Fruit fly (Drosophila melanogaster) whole organism, embryonic: ENCODE data around the gene CG3862.
A peak's percentile ranks its signal among the peaks of the same experiment; 100 is the strongest.

Source experiments
- Abd-B ChIP-seq: fragments of 200-800 bp; sonication (Bioruptor generic); optimal IDR thresholded peaks from 2 replicates; lab custom pipeline; 2018; ENCODE audit warnings: missing biosample characterization, mild to moderate bottlenecking, missing genetic modification characterization, moderate library complexity
- Aef1 ChIP-seq: fragments of 200-800 bp; sonication (Bioruptor generic); IDR thresholded peaks from 3 replicates; pipeline ENCODE4 v1.3.6; 2022; ENCODE audit warnings: missing biosample characterization, missing genetic modification characterization
- Atf-2 ChIP-seq: fragments of 200-800 bp; sonication (Bioruptor generic); optimal IDR thresholded peaks from 2 replicates; lab custom pipeline; 2016; ENCODE audit warnings: missing biosample characterization, missing genetic modification characterization
- Awh ChIP-seq: fragments of 200-800 bp; sonication (Bioruptor generic); IDR thresholded peaks from 2 replicates; pipeline ENCODE4, ENCODE4 v1.3.6; 2022; ENCODE audit warnings: missing biosample characterization, missing genetic modification characterization
- CG1024 ChIP-seq: fragments of 200-800 bp; sonication (Bioruptor generic); IDR thresholded peaks from 2 replicates; pipeline ENCODE4 v1.3.6; 2022; ENCODE audit warnings: missing biosample characterization, missing genetic modification characterization
- CG10267 ChIP-seq: fragments of 200-800 bp; sonication (Bioruptor generic); optimal IDR thresholded peaks from 2 replicates; lab custom pipeline; 2018; ENCODE audit warnings: missing biosample characterization, mild to moderate bottlenecking, missing genetic modification characterization, moderate library complexity
- CG11560 ChIP-seq: fragments of 200-800 bp; sonication (Bioruptor generic); IDR thresholded peaks from 3 replicates; pipeline ENCODE4 v1.3.6; 2022; ENCODE audit warnings: missing biosample characterization, missing genetic modification characterization
- CG12299 ChIP-seq: fragments of 200-800 bp; sonication (Bioruptor generic); optimal IDR thresholded peaks from 2 replicates; lab custom pipeline; 2018; ENCODE audit warnings: missing biosample characterization, mild to moderate bottlenecking, missing genetic modification characterization
- CG15073 ChIP-seq: fragments of 200-800 bp; sonication (Bioruptor generic); optimal IDR thresholded peaks from 2 replicates; lab custom pipeline; 2016; ENCODE audit warnings: missing biosample characterization, missing genetic modification characterization
- CG16863 ChIP-seq: fragments of 200-800 bp; sonication (Bioruptor generic); optimal IDR thresholded peaks from 3 replicates; lab custom pipeline; 2016; ENCODE audit warnings: missing biosample characterization, missing genetic modification characterization
- CG17186 ChIP-seq: fragments of 200-800 bp; sonication (Bioruptor generic); optimal IDR thresholded peaks from 3 replicates; lab custom pipeline; 2017; ENCODE audit warnings: missing biosample characterization, missing genetic modification reagents, missing genetic modification characterization
- CG17829 ChIP-seq: fragments of 200-800 bp; optimal IDR thresholded peaks from 2 replicates; lab custom pipeline; 2019; ENCODE audit warnings: missing biosample characterization, mild to moderate bottlenecking, missing genetic modification characterization, moderate library complexity
- CG30403 ChIP-seq: fragments of 200-800 bp; sonication (Bioruptor generic); optimal IDR thresholded peaks from 3 replicates; lab custom pipeline; 2016; ENCODE audit warnings: missing biosample characterization, missing genetic modification characterization
- CG31365 ChIP-seq: fragments of 200-800 bp; sonication (Bioruptor generic); optimal IDR thresholded peaks from 2 replicates; lab custom pipeline; 2018; ENCODE audit warnings: missing biosample characterization, mild to moderate bottlenecking, missing genetic modification characterization
- CG31388 ChIP-seq: fragments of 200-800 bp; sonication (Bioruptor generic); optimal IDR thresholded peaks from 2 replicates; lab custom pipeline; 2016; ENCODE audit warnings: missing biosample characterization, missing genetic modification characterization
- CG3163 ChIP-seq: fragments of 200-800 bp; sonication (Bioruptor generic); optimal IDR thresholded peaks from 3 replicates; lab custom pipeline; 2016; ENCODE audit warnings: missing biosample characterization, missing genetic modification characterization
- CG4707 ChIP-seq: fragments of 200-800 bp; sonication (Bioruptor generic); optimal IDR thresholded peaks from 2 replicates; lab custom pipeline; 2018; ENCODE audit warnings: missing biosample characterization, mild to moderate bottlenecking, missing genetic modification characterization, moderate library complexity
- CG4820 ChIP-seq: fragments of 200-800 bp; sonication (Bioruptor generic); optimal IDR thresholded peaks from 3 replicates; lab custom pipeline; 2016; ENCODE audit warnings: missing biosample characterization, missing genetic modification characterization
- CG5180 ChIP-seq: fragments of 200-800 bp; sonication (Bioruptor generic); optimal IDR thresholded peaks from 3 replicates; lab custom pipeline; 2017; ENCODE audit warnings: missing biosample characterization, missing genetic modification characterization, mild to moderate bottlenecking, moderate library complexity, missing genetic modification reagents
- CG6689 ChIP-seq: fragments of 200-800 bp; sonication (Bioruptor generic); IDR thresholded peaks from 2 replicates; pipeline ENCODE4 v1.3.6; 2022; ENCODE audit warnings: missing biosample characterization, missing genetic modification characterization
- CG6791 ChIP-seq: fragments of 200-800 bp; sonication (Bioruptor generic); IDR thresholded peaks from 3 replicates; pipeline ENCODE4 v1.3.6; 2022; ENCODE audit warnings: missing biosample characterization, missing genetic modification characterization; ENCODE audit not compliant: partially characterized antibody
- CG8359 ChIP-seq: fragments of 200-800 bp; sonication (Bioruptor generic); optimal IDR thresholded peaks from 2 replicates; lab custom pipeline; 2017; ENCODE audit warnings: missing biosample characterization, mild to moderate bottlenecking, missing genetic modification characterization, borderline replicate concordance
- CHES-1-like ChIP-seq: fragments of 200-800 bp; sonication (Bioruptor generic); optimal IDR thresholded peaks from 2 replicates; lab custom pipeline; 2016; ENCODE audit warnings: missing biosample characterization, missing genetic modification characterization
- Camta ChIP-seq: fragments of 200-800 bp; sonication (Bioruptor generic); optimal IDR thresholded peaks from 2 replicates; lab custom pipeline; 2016; ENCODE audit warnings: missing biosample characterization, missing genetic modification characterization
- Chrac-16 ChIP-seq: fragments of 200-800 bp; sonication (Bioruptor generic); optimal IDR thresholded peaks from 3 replicates; lab custom pipeline; 2016; ENCODE audit warnings: missing biosample characterization, missing genetic modification characterization
- Dll ChIP-seq: fragments of 200-800 bp; sonication (Bioruptor generic); IDR thresholded peaks from 4 replicates; pipeline ENCODE4 v1.3.6; 2022; ENCODE audit warnings: missing biosample characterization, missing genetic modification characterization; ENCODE audit not compliant: partially characterized antibody
- Fer3 ChIP-seq: fragments of 200-800 bp; sonication (Bioruptor generic); optimal IDR thresholded peaks from 2 replicates; lab custom pipeline; 2018; ENCODE audit warnings: missing biosample characterization, mild to moderate bottlenecking, missing genetic modification characterization, moderate library complexity
- GATAe ChIP-seq: fragments of 200-800 bp; sonication (Bioruptor generic); conservative IDR thresholded peaks from 2 replicates; pipeline ENCODE4 v1.3.6; 2022; ENCODE audit warnings: missing biosample characterization, missing genetic modification characterization
- HLH4C ChIP-seq: fragments of 200-800 bp; sonication (Bioruptor generic); IDR thresholded peaks from 3 replicates; pipeline ENCODE4 v1.3.6; 2022; ENCODE audit warnings: missing biosample characterization, missing genetic modification characterization; ENCODE audit not compliant: partially characterized antibody
- Lhr ChIP-seq: fragments of 200-800 bp; sonication (Bioruptor generic); optimal IDR thresholded peaks from 3 replicates; lab custom pipeline; 2017; ENCODE audit warnings: mild to moderate bottlenecking, missing biosample characterization, missing genetic modification reagents, missing genetic modification characterization
- Lpt ChIP-seq: fragments of >200 bp; optimal IDR thresholded peaks from 2 replicates; lab custom pipeline; 2018; ENCODE audit warnings: missing biosample characterization, missing genetic modification characterization
- Mes4 ChIP-seq: fragments of 200-800 bp; sonication (Bioruptor generic); optimal IDR thresholded peaks from 2 replicates; lab custom pipeline; 2016; ENCODE audit warnings: missing biosample characterization, missing genetic modification characterization
- Myb ChIP-seq: fragments of 200-800 bp; sonication (Bioruptor generic); optimal IDR thresholded peaks from 2 replicates; lab custom pipeline; 2016; ENCODE audit warnings: missing biosample characterization, missing genetic modification characterization
- Pdp1 ChIP-seq, 2 experiments: fragments of 200-800 bp; sonication (Bioruptor generic); optimal IDR thresholded peaks; 3 replicates each; lab custom pipeline; 2016; ENCODE audit warnings: missing biosample characterization in 2 of 2, missing genetic modification characterization in 2 of 2, mild to moderate bottlenecking in 1 of 2, moderate library complexity in 1 of 2
- Rfx ChIP-seq: fragments of 200-800 bp; sonication (Bioruptor generic); IDR thresholded peaks from 2 replicates; pipeline ENCODE4 v1.3.6; 2022; ENCODE audit warnings: missing biosample characterization, missing genetic modification characterization
- al ChIP-seq: fragments of 200-800 bp; sonication (Bioruptor generic); IDR thresholded peaks from 2 replicates; pipeline ENCODE4 v1.3.6; 2022; ENCODE audit warnings: missing biosample characterization, missing genetic modification characterization
- dan ChIP-seq: fragments of 200-800 bp; sonication (Bioruptor generic); IDR thresholded peaks from 2 replicates; pipeline ENCODE4 v1.3.6; 2022; ENCODE audit warnings: missing biosample characterization, missing genetic modification characterization
- fd102C ChIP-seq: fragments of 200-800 bp; sonication (Bioruptor generic); optimal IDR thresholded peaks from 2 replicates; lab custom pipeline; 2018; ENCODE audit warnings: missing biosample characterization, mild to moderate bottlenecking, missing genetic modification characterization, moderate library complexity
- fru ChIP-seq: fragments of >200 bp; optimal IDR thresholded peaks from 2 replicates; lab custom pipeline; 2017
- grn ChIP-seq: fragments of 200-800 bp; sonication (Bioruptor generic); optimal IDR thresholded peaks from 3 replicates; lab custom pipeline; 2017; ENCODE audit warnings: missing biosample characterization, missing genetic modification characterization
- hbn ChIP-seq: fragments of 200-800 bp; sonication (Bioruptor generic); IDR thresholded peaks from 2 replicates; pipeline ENCODE4 v1.3.6; 2022; ENCODE audit warnings: missing biosample characterization, missing genetic modification characterization; ENCODE audit not compliant: partially characterized antibody
- knrl ChIP-seq: fragments of 200-800 bp; sonication (Bioruptor generic); IDR thresholded peaks from 3 replicates; pipeline ENCODE4 v1.3.6; 2022; ENCODE audit warnings: missing biosample characterization, missing genetic modification characterization; ENCODE audit not compliant: partially characterized antibody
- prd ChIP-seq, 3 experiments: fragments of >200 bp in 2 of 3; fragments of 200-800 bp in 1 of 3; sonication (Bioruptor generic) in 1 of 3; optimal IDR thresholded peaks in 2 of 3; IDR thresholded peaks in 1 of 3; 2 replicates in 2 of 3; 3 replicates in 1 of 3; pipeline versions ENCODE4 v1.3.6 to Lab custom; 2017 to 2022; ENCODE audit warnings: missing biosample characterization in 1 of 3, missing genetic modification characterization in 1 of 3
- pzg ChIP-seq: fragments of 200-800 bp; sonication (Bioruptor generic); optimal IDR thresholded peaks from 3 replicates; lab custom pipeline; 2018; ENCODE audit warnings: missing biosample characterization, mild to moderate bottlenecking, missing genetic modification characterization, moderate library complexity
- rib ChIP-seq: fragments of 200-800 bp; sonication (Bioruptor generic); IDR thresholded peaks from 2 replicates; pipeline ENCODE4 v1.3.6; 2022; ENCODE audit warnings: missing biosample characterization, missing genetic modification characterization
- schlank ChIP-seq: fragments of 200-800 bp; sonication (Bioruptor generic); optimal IDR thresholded peaks from 2 replicates; lab custom pipeline; 2018; ENCODE audit warnings: missing biosample characterization, mild to moderate bottlenecking, missing genetic modification characterization
- tap ChIP-seq: fragments of 200-800 bp; optimal IDR thresholded peaks from 3 replicates; lab custom pipeline; 2019; ENCODE audit warnings: missing biosample characterization, mild to moderate bottlenecking, missing genetic modification characterization, moderate library complexity
- trem ChIP-seq: fragments of 200-800 bp; optimal IDR thresholded peaks from 3 replicates; lab custom pipeline; 2019; ENCODE audit warnings: missing biosample characterization, mild to moderate bottlenecking, missing genetic modification characterization, moderate library complexity
- vnd ChIP-seq: fragments of 200-800 bp; sonication (Bioruptor generic); IDR thresholded peaks from 3 replicates; pipeline ENCODE4 v1.3.6; 2022; ENCODE audit warnings: missing biosample characterization, missing genetic modification characterization; ENCODE audit not compliant: partially characterized antibody
- wek ChIP-seq: fragments of 200-800 bp; sonication (Bioruptor generic); optimal IDR thresholded peaks from 3 replicates; lab custom pipeline; 2018; ENCODE audit warnings: missing biosample characterization, mild to moderate bottlenecking, missing genetic modification characterization, moderate library complexity

CG3862 gene

DNA sequence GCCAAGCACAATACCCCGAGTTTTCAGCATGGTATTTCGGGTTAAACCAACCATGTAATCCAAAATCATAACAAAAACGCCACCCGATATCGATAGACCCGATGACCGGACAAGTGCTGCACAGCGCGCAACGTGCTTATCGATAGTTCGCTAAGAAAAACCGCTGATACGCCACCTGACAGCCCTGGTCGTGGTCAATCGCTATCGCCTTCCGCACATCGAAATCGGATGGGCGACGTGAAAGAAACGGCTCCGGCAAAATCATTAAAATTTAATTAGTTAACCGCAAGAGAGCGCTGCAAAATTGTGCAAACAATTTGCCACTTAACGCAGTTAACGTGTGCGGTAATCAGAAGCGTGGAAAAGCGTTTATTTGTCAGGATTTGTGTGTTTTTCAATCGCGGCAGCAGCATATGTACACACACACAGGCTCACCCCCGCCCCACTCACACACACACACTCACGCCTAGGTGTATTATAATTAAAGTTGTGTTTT, at the start of gene CG3862, which contains the start of gene dock (continued):
- TF ChIP-seq Awh (GFP tag; lab: Robert Waterston, UW) (no peak), CHES-1-like (peak; percentile 82), Myb (GFP tag; lab: Kevin White, UChicago) (peak; percentile 76), CG4820 (GFP tag; lab: Kevin White, UChicago) (peak; percentile 18), schlank (no peak), Atf-2 (peak; percentile 10), wek (GFP tag; lab: Kevin White, UChicago) (peak; percentile 1), CG4707 (GFP tag; lab: Kevin White, UChicago) (no peak), grn (GFP tag; lab: Kevin White, UChicago) (peak; percentile 67), Pdp1 (GFP tag; optimal IDR thresholded peaks at IDR 0.05; lab: Kevin White, UChicago) (peak; percentile 52 to 86), CG31365 (tag; lab: Kevin White, UChicago) (no peak), knrl (GFP tag; lab: Robert Waterston, UW) (peak; percentile 91), HLH4C (GFP tag; lab: Robert Waterston, UW) (peak; percentile 99), CG31388 (GFP tag; lab: Kevin White, UChicago) (no peak), pzg (GFP tag; lab: Kevin White, UChicago) (peak; percentile 98), Fer3 (tag; lab: Kevin White, UChicago) (peak; percentile 18), dan (GFP tag; lab: Robert Waterston, UW) (no peak), CG5180 (no peak), prd (optimal IDR thresholded peaks at IDR 0.05; lab: Kevin White, UChicago) (no peak), prd (GFP tag; IDR thresholded peaks at IDR 0.05; lab: Robert Waterston, UW) (peak; percentile 54), Chrac-16 (GFP tag; lab: Kevin White, UChicago) (peak; percentile 11), Lpt (no peak), CG10267 (tag; lab: Kevin White, UChicago) (peak; percentile 91), CG6689 (GFP tag; lab: Robert Waterston, UW) (no peak), CG12299 (tag; lab: Kevin White, UChicago) (peak; percentile 66), Rfx (peak; percentile 71), CG17186 (GFP tag; lab: Kevin White, UChicago) (peak; percentile 97), fru (lab: Kevin White, UChicago) (no peak), CG1024 (GFP tag; lab: Robert Waterston, UW) (no peak), CG11560 (tag; lab: Robert Waterston, UW) (no peak), Mes4 (peak; percentile 8), CG15073 (no peak), hbn (GFP tag; lab: Robert Waterston, UW) (peak; percentile 90), al (0 out of 2 replicates have a peak, but pooled peaks have one; percentile 33), tap (tag; lab: Kevin White, UChicago) (no peak), CG8359 (GFP tag; lab: Kevin White, UChicago) (no peak), Camta (no peak), CG30403 (GFP tag; lab: Kevin White, UChicago) (peak; percentile 41), trem (tag; lab: Kevin White, UChicago) (peak; percentile 32), Aef1 (peak; percentile 33; the same call in 2 of the 3 replicates), rib (peak; percentile 39; the same call in 1 of the 2 replicates), fd102C (GFP tag; lab: Kevin White, UChicago) (no peak), CG17829 (tag; lab: Kevin White, UChicago) (peak; percentile 50), Dll (GFP tag; lab: Robert Waterston, UW) (peak; percentile 88), vnd (GFP tag; lab: Robert Waterston, UW) (peak; percentile 95), CG16863 (no peak), GATAe (GFP tag; lab: Robert Waterston, UW) (no peak), Lhr (GFP tag; lab: Kevin White, UChicago) (peak; percentile 21), Abd-B (GFP tag; lab: Kevin White, UChicago) (peak; percentile 39), CG6791 (GFP tag; lab: Robert Waterston, UW) (peak; percentile 99), CG3163 (GFP tag; lab: Kevin White, UChicago) (peak; percentile 66)
